Worm (Caenorhabditis elegans) whole organism, L4 larva: ENCODE results near the gene srlf-1.

Source experiments
- F44E2.7 ChIP-seq: fragments of 200-800 bp; sonication (Bioruptor generic); IDR thresholded peaks from 2 replicates; pipeline ENCODE4 v2.1.2; 2022; ENCODE audit warnings: missing genetic modification characterization, missing compliant biosample characterization
- R02D3.7 ChIP-seq: fragments of 150-350 bp; sonication (generic microtip); optimal IDR thresholded peaks from 3 replicates; lab custom pipeline; 2014; ENCODE audit warnings: missing biosample characterization, missing genetic modification characterization
- T26A8.4 ChIP-seq: fragments of 200-800 bp; sonication (Bioruptor generic); IDR thresholded peaks from 2 replicates; pipeline ENCODE4 v1.3.6; 2022; ENCODE audit warnings: missing genetic modification characterization, missing compliant biosample characterization
- Y105C5A.15 ChIP-seq: fragments of 200-800 bp; sonication (Bioruptor generic); IDR thresholded peaks from 2 replicates; pipeline ENCODE4 v1.3.6; 2022; ENCODE audit warnings: missing genetic modification characterization, missing compliant biosample characterization
- aha-1 ChIP-seq: fragments of 150-350 bp; peaks from one replicate; lab custom pipeline; 2014; ENCODE audit warnings: missing biosample characterization, missing genetic modification characterization
- daf-12 ChIP-seq: fragments of 150-350 bp; optimal IDR thresholded peaks from 2 replicates; lab custom pipeline; 2014; ENCODE audit warnings: missing biosample characterization, missing genetic modification reagents, missing genetic modification characterization
- daf-16 ChIP-seq, 3 experiments: sonication (generic microtip); optimal IDR thresholded peaks; 2 replicates each; lab custom pipeline; 2016 to 2017; ENCODE audit warnings: missing genetic modification characterization in 3 of 3, missing genetic modification reagents in 3 of 3, mild to moderate bottlenecking in 2 of 3, missing compliant biosample characterization in 2 of 3, missing biosample characterization in 1 of 3, moderate library complexity in 1 of 3
- dmd-6 ChIP-seq: fragments of 200-800 bp; sonication (Bioruptor generic); IDR thresholded peaks from 2 replicates; pipeline ENCODE4 v1.3.6; 2022; ENCODE audit warnings: missing genetic modification reagents, missing genetic modification characterization, missing compliant biosample characterization
- dpl-1 ChIP-seq: fragments of 150-350 bp; optimal IDR thresholded peaks from 2 replicates; lab custom pipeline; 2014; ENCODE audit warnings: missing biosample characterization, missing genetic modification reagents, missing genetic modification characterization
- duxl-1 ChIP-seq: sonication (generic microtip); optimal IDR thresholded peaks from 2 replicates; lab custom pipeline; 2016; ENCODE audit warnings: mild to moderate bottlenecking, missing genetic modification characterization, moderate library complexity, missing compliant biosample characterization; ENCODE audit not compliant: poor library complexity
- dve-1 ChIP-seq: sonication (generic microtip); optimal IDR thresholded peaks from 2 replicates; lab custom pipeline; 2017; ENCODE audit warnings: antibody characterized with exemption, mild to moderate bottlenecking, missing genetic modification characterization, missing compliant biosample characterization; ENCODE audit not compliant: insufficient read depth
- egl-27 ChIP-seq: sonication (generic microtip); optimal IDR thresholded peaks from 3 replicates; lab custom pipeline; 2017; ENCODE audit warnings: missing biosample characterization, missing genetic modification reagents, missing genetic modification characterization
- fkh-10 ChIP-seq: fragments of 150-350 bp; optimal IDR thresholded peaks from 2 replicates; lab custom pipeline; 2014; ENCODE audit warnings: missing biosample characterization, missing genetic modification reagents, missing genetic modification characterization
- fos-1 ChIP-seq: fragments of 150-350 bp; optimal IDR thresholded peaks from 2 replicates; lab custom pipeline; 2014; ENCODE audit warnings: missing biosample characterization, missing genetic modification characterization
- hmg-1.1 ChIP-seq: fragments of 200-800 bp; sonication (Bioruptor generic); IDR thresholded peaks from 2 replicates; pipeline ENCODE4 v1.3.6; 2022; ENCODE audit warnings: missing genetic modification reagents, missing genetic modification characterization, missing compliant biosample characterization
- lin-38 ChIP-seq: fragments of 200-800 bp; sonication (Bioruptor generic); IDR thresholded peaks from 2 replicates; pipeline ENCODE4 v1.3.6; 2022; ENCODE audit warnings: missing genetic modification reagents, missing genetic modification characterization, missing compliant biosample characterization
- lsy-2 ChIP-seq, 2 experiments: fragments of 150-350 bp in 1 of 2; sonication (generic microtip) in 1 of 2; optimal IDR thresholded peaks; 2 replicates each; lab custom pipeline; 2014 to 2017; ENCODE audit warnings: missing biosample characterization in 2 of 2, missing genetic modification characterization in 2 of 2
- mep-1 ChIP-seq: fragments of 150-350 bp; sonication (generic microtip); optimal IDR thresholded peaks from 3 replicates; lab custom pipeline; 2014; ENCODE audit warnings: missing biosample characterization, missing genetic modification characterization
- mes-2 ChIP-seq: sonication (generic microtip); optimal IDR thresholded peaks from 2 replicates; lab custom pipeline; 2016; ENCODE audit warnings: missing genotype, mild to moderate bottlenecking, missing genetic modification characterization, missing compliant biosample characterization; ENCODE audit not compliant: poor library complexity, severe bottlenecking
- mxl-2 ChIP-seq: fragments of 200-800 bp; sonication (Bioruptor generic); conservative IDR thresholded peaks from 2 replicates; pipeline ENCODE4 v1.3.6; 2022; ENCODE audit warnings: missing genetic modification reagents, missing genetic modification characterization, missing compliant biosample characterization
- nhr-111 ChIP-seq: fragments of 200-800 bp; sonication (Bioruptor generic); optimal IDR thresholded peaks from 2 replicates; lab custom pipeline; 2018; ENCODE audit warnings: mild to moderate bottlenecking, missing genetic modification characterization, missing compliant biosample characterization
- nhr-25 ChIP-seq: sonication (generic microtip); optimal IDR thresholded peaks from 2 replicates; lab custom pipeline; 2017; ENCODE audit warnings: missing genetic modification characterization, mild to moderate bottlenecking, missing compliant biosample characterization, antibody characterized with exemption, moderate library complexity, borderline replicate concordance; ENCODE audit not compliant: insufficient read depth
- nhr-41 ChIP-seq: fragments of 200-800 bp; sonication (Bioruptor generic); IDR thresholded peaks from 2 replicates; pipeline ENCODE4 v1.3.6; 2022; ENCODE audit warnings: missing genetic modification reagents, missing genetic modification characterization, missing compliant biosample characterization
- pha-4 ChIP-seq, 2 experiments: fragments of 150-350 bp in 1 of 2; fragments of 200-800 bp in 1 of 2; sonication (Bioruptor generic) in 1 of 2; IDR thresholded peaks in 1 of 2; optimal IDR thresholded peaks in 1 of 2; 2 replicates each; pipeline versions ENCODE4 v1.3.6 to Lab custom; 2014 to 2022; ENCODE audit warnings: missing genetic modification characterization in 2 of 2, missing genetic modification reagents in 2 of 2, missing biosample characterization in 1 of 2, missing compliant biosample characterization in 1 of 2
- php-3 ChIP-seq: fragments of 200-800 bp; sonication (Bioruptor generic); IDR thresholded peaks from 2 replicates; pipeline ENCODE4 v1.3.6; 2022; ENCODE audit warnings: missing genetic modification reagents, missing genetic modification characterization, missing compliant biosample characterization
- set-16 ChIP-seq: fragments of 200-800 bp; sonication (Bioruptor generic); IDR thresholded peaks from 2 replicates; pipeline ENCODE4 v1.3.6; 2022; ENCODE audit warnings: missing genetic modification reagents, missing genetic modification characterization, missing compliant biosample characterization
- spr-1 ChIP-seq: sonication (generic microtip); optimal IDR thresholded peaks from 2 replicates; lab custom pipeline; 2016; ENCODE audit warnings: mild to moderate bottlenecking, missing genetic modification characterization, missing compliant biosample characterization
- tag-97 ChIP-seq: fragments of 200-800 bp; sonication (Bioruptor generic); IDR thresholded peaks from 2 replicates; pipeline ENCODE4 v1.3.6; 2022; ENCODE audit warnings: missing genetic modification characterization, missing compliant biosample characterization
- tra-1 ChIP-seq: fragments of 200-800 bp; sonication (Bioruptor generic); IDR thresholded peaks from 2 replicates; pipeline ENCODE4 v1.3.6; 2022; ENCODE audit warnings: missing genetic modification reagents, missing genetic modification characterization, missing compliant biosample characterization
- unc-39 ChIP-seq: sonication (generic microtip); optimal IDR thresholded peaks from 2 replicates; lab custom pipeline; 2017; ENCODE audit warnings: missing biosample characterization, missing genetic modification characterization
- unc-62 ChIP-seq, 3 experiments: fragments of 150-350 bp in 1 of 3; sonication (generic microtip); optimal IDR thresholded peaks in 2 of 3; peaks in 1 of 3; 1 replicate in 1 of 3; 2 replicates in 2 of 3; lab custom pipeline; 2014 to 2017; ENCODE audit warnings: missing biosample characterization in 3 of 3, missing genetic modification characterization in 3 of 3, missing genetic modification reagents in 3 of 3, missing genotype in 1 of 3
- zip-11 ChIP-seq: fragments of 200-800 bp; sonication (Bioruptor generic); IDR thresholded peaks from 2 replicates; pipeline ENCODE4 v1.3.6; 2022; ENCODE audit warnings: missing genetic modification characterization, missing compliant biosample characterization

Gene srlf-1

ce11 chrII:7777320-7777978 is 12.9 kb upstream of the srlf-1 start, which contains the start of gene mthf-1 (continued):
- TF ChIP-seq R02D3.7 (tag; lab: Kevin White, UChicago) (no peak), nhr-25 (no peak), unc-39 (no peak)

ce11 chrII:7778273-7778672 is 12.1 kb upstream of the srlf-1 start:
- TF ChIP-seq dve-1 (tag; lab: Kevin White, UChicago): peak; percentile 22
- TF ChIP-seq tag-97: no peak
- no peak for TF ChIP-seq zip-11 (GFP tag; lab: Robert Waterston, UW)
- no peak for TF ChIP-seq mep-1 (tag; lab: Kevin White, UChicago)
- TF ChIP-seq set-16 (GFP tag; lab: Robert Waterston, UW): no peak
- TF ChIP-seq daf-16 (GFP tag; optimal IDR thresholded peaks at IDR 0.05; lab: Kevin White, UChicago): no peak
- peak; percentile 97 for TF ChIP-seq daf-16 (tag; optimal IDR thresholded peaks at IDR 0.05; lab: Kevin White, UChicago)
- TF ChIP-seq lsy-2 (tag; optimal IDR thresholded peaks at IDR 0.05; lab: Kevin White, UChicago): no peak
- peak; percentile 34 for TF ChIP-seq aha-1

ce11 chrII:7781102-7781616 is 9.2 kb upstream of the srlf-1 start, which contains the start of the genes snpc-1.1 and spdl-1:
Gene snpc-1.1, minus strand, starts transcription at chrII:7781301.
Gene spdl-1, plus strand, starts transcription at chrII:7781566.
- peak in 1 of 2 experiments; percentile 41 for TF ChIP-seq lsy-2 (tag; optimal IDR thresholded peaks at IDR 0.05; lab: Kevin White, UChicago)
- TF ChIP-seq mes-2 (tag; lab: Kevin White, UChicago): peak; percentile 62
- TF ChIP-seq duxl-1 (tag; lab: Kevin White, UChicago): no peak
- TF ChIP-seq lin-38 (GFP tag; lab: Robert Waterston, UW): peak; percentile 88
- no peak for TF ChIP-seq hmg-1.1 (GFP tag; lab: Robert Waterston, UW)
- TF ChIP-seq dmd-6 (GFP tag; lab: Robert Waterston, UW): no peak
- TF ChIP-seq dpl-1: peak; percentile 67
- no peak for TF ChIP-seq pha-4 (GFP tag; IDR thresholded peaks at IDR 0.05; lab: Robert Waterston, UW)
- peak; percentile 9 for TF ChIP-seq pha-4 (tag; optimal IDR thresholded peaks at IDR 0.05; lab: Kevin White, UChicago)

ce11 chrII:7783467-7783959 is 6.9 kb upstream of the srlf-1 start, which contains the start of gene skr-17:
Gene skr-17, plus strand, starts transcription at chrII:7783517.
- TF ChIP-seq T26A8.4 (GFP tag; lab: Robert Waterston, UW): no peak
- peak; percentile 62 for TF ChIP-seq lin-38 (GFP tag; lab: Robert Waterston, UW)
- TF ChIP-seq egl-27 (tag; lab: Kevin White, UChicago): no peak
- TF ChIP-seq spr-1: no peak
- no peak for TF ChIP-seq Y105C5A.15 (GFP tag; lab: Robert Waterston, UW)
- TF ChIP-seq nhr-41 (GFP tag; lab: Robert Waterston, UW): no peak
- no peak for TF ChIP-seq fos-1 (tag; lab: Kevin White, UChicago)
- TF ChIP-seq unc-62 (GFP tag; optimal IDR thresholded peaks at IDR 0.05 in 1 of 2; lab: Kevin White, UChicago): peak in 1 of 2 experiments; percentile 11
- TF ChIP-seq unc-62 (tag; optimal IDR thresholded peaks at IDR 0.05; lab: Kevin White, UChicago): no peak
- TF ChIP-seq mxl-2 (GFP tag; lab: Robert Waterston, UW): no peak

ce11 chrII:7789605-7790004 is 786 bp upstream of the srlf-1 start:
- no peak for TF ChIP-seq F44E2.7
- TF ChIP-seq daf-12 (tag; lab: Kevin White, UChicago): no peak
- TF ChIP-seq fkh-10 (GFP tag; lab: Kevin White, UChicago): no peak
- TF ChIP-seq nhr-111 (GFP tag; lab: Kevin White, UChicago): no peak
- peak in 1 of 2 experiments; percentile 58 for TF ChIP-seq unc-62 (GFP tag; optimal IDR thresholded peaks at IDR 0.05 in 1 of 2; lab: Kevin White, UChicago)
- no peak for TF ChIP-seq unc-62 (tag; optimal IDR thresholded peaks at IDR 0.05; lab: Kevin White, UChicago)
- TF ChIP-seq php-3 (GFP tag; lab: Robert Waterston, UW): no peak
- no peak for TF ChIP-seq tra-1 (GFP tag; lab: Robert Waterston, UW)
